Worm (Caenorhabditis elegans): Measurements from ENCODE around the gene cup-14.

- TF ChIP-seq unc-39 (tag; optimal IDR thresholded peaks at IDR 0.05) (no peak), ces-1 (GFP tag; optimal IDR thresholded peaks at IDR 0.05) (no peak), ceh-28 (tag; optimal IDR thresholded peaks at IDR 0.05) (no peak), nhr-6 (tag; optimal IDR thresholded peaks at IDR 0.05) (no peak)
Measured at ce11 chrII:13813950-13814349, 58.1 kb downstream of the cup-14 start.

Measured in whole organism, L4 larva.